Fruit fly (Drosophila melanogaster) whole organism, prepupa: Measurements from ENCODE around the gene mtTFB2.
A peak's percentile ranks its signal among the peaks of the same experiment; 100 is the strongest.

ENCODE experiments used
- Blimp-1 ChIP-seq: fragments of 200-800 bp; sonication (Bioruptor generic); optimal IDR thresholded peaks from 3 replicates; lab custom pipeline; 2017; ENCODE audit warnings: missing biosample characterization, missing genetic modification characterization, mild to moderate bottlenecking, moderate library complexity, missing genetic modification reagents
- CG10631 ChIP-seq: fragments of 200-800 bp; sonication (Bioruptor generic); optimal IDR thresholded peaks from 2 replicates; lab custom pipeline; 2016; ENCODE audit warnings: missing biosample characterization, missing genetic modification characterization
- CG11294 ChIP-seq: fragments of 200-800 bp; sonication (Bioruptor generic); IDR thresholded peaks from 2 replicates; pipeline ENCODE4 v1.3.6; 2022; ENCODE audit warnings: missing biosample characterization, missing genetic modification characterization
- CG11762 ChIP-seq: fragments of 200-800 bp; sonication (Bioruptor generic); optimal IDR thresholded peaks from 3 replicates; lab custom pipeline; 2016; ENCODE audit warnings: missing biosample characterization, missing genetic modification characterization; ENCODE audit not compliant: insufficient read depth
- CG16779 ChIP-seq: fragments of 200-800 bp; sonication (Bioruptor generic); optimal IDR thresholded peaks from 3 replicates; lab custom pipeline; 2017; ENCODE audit warnings: missing biosample characterization, mild to moderate bottlenecking, missing genetic modification characterization
- CG3032 ChIP-seq: fragments of 200-800 bp; optimal IDR thresholded peaks from 2 replicates; lab custom pipeline; 2019; ENCODE audit warnings: missing biosample characterization, mild to moderate bottlenecking, missing genetic modification characterization, moderate library complexity
- CG31627 ChIP-seq: fragments of 200-800 bp; sonication (Bioruptor generic); optimal IDR thresholded peaks from 3 replicates; lab custom pipeline; 2016; ENCODE audit warnings: missing biosample characterization, missing genetic modification characterization
- CG32006 ChIP-seq: fragments of 200-800 bp; sonication (Bioruptor generic); optimal IDR thresholded peaks from 3 replicates; lab custom pipeline; 2017; ENCODE audit warnings: missing biosample characterization, mild to moderate bottlenecking, missing genetic modification characterization
- CG34406 ChIP-seq: fragments of 200-800 bp; sonication (Bioruptor generic); optimal IDR thresholded peaks from 3 replicates; lab custom pipeline; 2016; ENCODE audit warnings: missing biosample characterization, missing genetic modification characterization
- CG3919 ChIP-seq: fragments of 200-800 bp; sonication (Bioruptor generic); optimal IDR thresholded peaks from 3 replicates; lab custom pipeline; 2016; ENCODE audit warnings: missing biosample characterization, missing genetic modification characterization
- CG6163 ChIP-seq: fragments of 200-800 bp; sonication (Bioruptor generic); IDR thresholded peaks from 3 replicates; pipeline ENCODE4 v1.3.6; 2022; ENCODE audit warnings: missing biosample characterization, missing genetic modification characterization
- CG6276 ChIP-seq: fragments of 200-800 bp; sonication (Bioruptor generic); optimal IDR thresholded peaks from 2 replicates; lab custom pipeline; 2017; ENCODE audit warnings: missing biosample characterization, mild to moderate bottlenecking, missing genetic modification characterization
- CG6792 ChIP-seq: fragments of 200-800 bp; sonication (Bioruptor generic); optimal IDR thresholded peaks from 3 replicates; lab custom pipeline; 2016; ENCODE audit warnings: missing biosample characterization, missing genetic modification characterization
- CG6808 ChIP-seq: fragments of 200-800 bp; sonication (Bioruptor generic); optimal IDR thresholded peaks from 3 replicates; lab custom pipeline; 2017; ENCODE audit warnings: missing biosample characterization, missing genetic modification characterization, mild to moderate bottlenecking, moderate library complexity, missing genetic modification reagents
- CG7368 ChIP-seq: fragments of 200-800 bp; sonication (Bioruptor generic); optimal IDR thresholded peaks from 3 replicates; lab custom pipeline; 2016; ENCODE audit warnings: missing biosample characterization, missing genetic modification characterization
- CG8119 ChIP-seq: fragments of 200-800 bp; sonication (Bioruptor generic); IDR thresholded peaks from 3 replicates; pipeline ENCODE4 v1.3.6; 2022; ENCODE audit warnings: missing biosample characterization, missing genetic modification characterization
- CG8319 ChIP-seq: fragments of 200-800 bp; sonication (Bioruptor generic); optimal IDR thresholded peaks from 3 replicates; lab custom pipeline; 2016; ENCODE audit warnings: missing biosample characterization, missing genetic modification characterization
- CG9139 ChIP-seq: fragments of 200-800 bp; sonication (Bioruptor generic); optimal IDR thresholded peaks from 3 replicates; lab custom pipeline; 2017; ENCODE audit warnings: missing biosample characterization, mild to moderate bottlenecking, missing genetic modification characterization
- Eip75B ChIP-seq: fragments of 200-800 bp; sonication (Bioruptor generic); optimal IDR thresholded peaks from 3 replicates; lab custom pipeline; 2016; ENCODE audit warnings: missing biosample characterization, missing genetic modification characterization
- Eip78C ChIP-seq: fragments of 200-800 bp; sonication (Bioruptor generic); peaks from one replicate; lab custom pipeline; 2016; ENCODE audit warnings: missing biosample characterization, missing genetic modification characterization
- Ets21C ChIP-seq: fragments of 200-800 bp; sonication (Bioruptor generic); optimal IDR thresholded peaks from 3 replicates; lab custom pipeline; 2016; ENCODE audit warnings: missing biosample characterization, missing genetic modification characterization
- Ets96B ChIP-seq: fragments of 200-800 bp; optimal IDR thresholded peaks from 2 replicates; lab custom pipeline; 2019; ENCODE audit warnings: missing biosample characterization, mild to moderate bottlenecking, missing genetic modification characterization, moderate library complexity
- Hr38 ChIP-seq: sonication (Bioruptor generic); optimal IDR thresholded peaks from 2 replicates; lab custom pipeline; 2016; ENCODE audit warnings: missing biosample characterization, missing genetic modification characterization
- Hr39 ChIP-seq: fragments of 200-800 bp; sonication (Bioruptor generic); optimal IDR thresholded peaks from 2 replicates; lab custom pipeline; 2016; ENCODE audit warnings: missing biosample characterization, missing genetic modification characterization
- Hr4 ChIP-seq: fragments of 200-800 bp; sonication (Bioruptor generic); optimal IDR thresholded peaks from 3 replicates; lab custom pipeline; 2016; ENCODE audit warnings: missing biosample characterization, missing genetic modification characterization
- Smox ChIP-seq: fragments of 200-800 bp; sonication (Bioruptor generic); optimal IDR thresholded peaks from 3 replicates; lab custom pipeline; 2016; ENCODE audit warnings: missing biosample characterization, missing genetic modification characterization
- Sox14 ChIP-seq: fragments of 200-800 bp; sonication (Bioruptor generic); optimal IDR thresholded peaks from 3 replicates; lab custom pipeline; 2016; ENCODE audit warnings: missing biosample characterization, missing genetic modification characterization
- Sox15 ChIP-seq: fragments of 200-800 bp; sonication (Bioruptor generic); optimal IDR thresholded peaks from 3 replicates; lab custom pipeline; 2016; ENCODE audit warnings: missing biosample characterization, missing genetic modification characterization
- achi ChIP-seq: fragments of 200-800 bp; sonication (Bioruptor generic); optimal IDR thresholded peaks from 3 replicates; lab custom pipeline; 2016; ENCODE audit warnings: missing biosample characterization, missing genetic modification characterization
- acj6 ChIP-seq: fragments of 200-800 bp; sonication (Bioruptor generic); optimal IDR thresholded peaks from 3 replicates; lab custom pipeline; 2016; ENCODE audit warnings: missing biosample characterization, missing genetic modification characterization
- cyc ChIP-seq: fragments of 200-800 bp; sonication (Bioruptor generic); optimal IDR thresholded peaks from 3 replicates; lab custom pipeline; 2016; ENCODE audit warnings: missing biosample characterization, missing genetic modification characterization
- dac ChIP-seq: fragments of 200-800 bp; sonication (Bioruptor generic); optimal IDR thresholded peaks from 2 replicates; lab custom pipeline; 2017; ENCODE audit warnings: missing biosample characterization, mild to moderate bottlenecking, missing genetic modification characterization
- dsx ChIP-seq: fragments of 200-800 bp; optimal IDR thresholded peaks from 3 replicates; lab custom pipeline; 2019; ENCODE audit warnings: missing biosample characterization, mild to moderate bottlenecking, missing genetic modification characterization, moderate library complexity; ENCODE audit not compliant: poor library complexity, severe bottlenecking
- esn ChIP-seq: fragments of 200-800 bp; sonication (Bioruptor generic); optimal IDR thresholded peaks from 2 replicates; lab custom pipeline; 2016; ENCODE audit warnings: missing biosample characterization, mild to moderate bottlenecking, missing genetic modification characterization, moderate library complexity
- fd59A ChIP-seq: fragments of 200-800 bp; sonication (Bioruptor generic); optimal IDR thresholded peaks from 2 replicates; lab custom pipeline; 2017; ENCODE audit warnings: missing biosample characterization, mild to moderate bottlenecking, missing genetic modification characterization, missing genetic modification reagents
- fd85E ChIP-seq: fragments of 200-800 bp; sonication (Bioruptor generic); optimal IDR thresholded peaks from 3 replicates; lab custom pipeline; 2016; ENCODE audit warnings: missing biosample characterization, missing genetic modification characterization
- fkh ChIP-seq: fragments of 200-800 bp; sonication (Bioruptor generic); optimal IDR thresholded peaks from 3 replicates; lab custom pipeline; 2017; ENCODE audit warnings: missing biosample characterization, mild to moderate bottlenecking, missing genetic modification characterization, moderate library complexity
- net ChIP-seq: fragments of 200-800 bp; sonication (Bioruptor generic); optimal IDR thresholded peaks from 3 replicates; lab custom pipeline; 2016; ENCODE audit warnings: missing biosample characterization, missing genetic modification characterization
- pdm3 ChIP-seq: fragments of 200-800 bp; sonication (Bioruptor generic); optimal IDR thresholded peaks from 3 replicates; lab custom pipeline; 2016; ENCODE audit warnings: missing biosample characterization, missing genetic modification characterization
- salr ChIP-seq, 2 experiments: fragments of 200-800 bp; sonication (Bioruptor generic); optimal IDR thresholded peaks; 3 replicates each; lab custom pipeline; 2016 to 2018; ENCODE audit warnings: missing biosample characterization in 2 of 2, missing genetic modification characterization in 2 of 2, mild to moderate bottlenecking in 1 of 2
- spab ChIP-seq: fragments of 200-800 bp; sonication (Bioruptor generic); optimal IDR thresholded peaks from 2 replicates; lab custom pipeline; 2017; ENCODE audit warnings: missing biosample characterization, mild to moderate bottlenecking, missing genetic modification characterization, missing genetic modification reagents
- ss ChIP-seq, 2 experiments: fragments of 200-800 bp; sonication (Bioruptor generic); optimal IDR thresholded peaks; 2 replicates in 1 of 2; 3 replicates in 1 of 2; lab custom pipeline; 2017 to 2018; ENCODE audit warnings: mild to moderate bottlenecking in 2 of 2, missing biosample characterization in 2 of 2, missing genetic modification characterization in 2 of 2, moderate library complexity in 1 of 2
- svp ChIP-seq: fragments of 200-800 bp; sonication (Bioruptor generic); peaks from one replicate; lab custom pipeline; 2016; ENCODE audit warnings: missing biosample characterization, missing genetic modification characterization
- topi ChIP-seq: fragments of 200-800 bp; sonication (Bioruptor generic); optimal IDR thresholded peaks from 3 replicates; lab custom pipeline; 2016; ENCODE audit warnings: missing biosample characterization, missing genetic modification characterization
- vri ChIP-seq: fragments of 200-800 bp; sonication (Bioruptor generic); optimal IDR thresholded peaks from 3 replicates; lab custom pipeline; 2016; ENCODE audit warnings: missing biosample characterization, mild to moderate bottlenecking, missing genetic modification characterization

Gene mtTFB2

DNA sequence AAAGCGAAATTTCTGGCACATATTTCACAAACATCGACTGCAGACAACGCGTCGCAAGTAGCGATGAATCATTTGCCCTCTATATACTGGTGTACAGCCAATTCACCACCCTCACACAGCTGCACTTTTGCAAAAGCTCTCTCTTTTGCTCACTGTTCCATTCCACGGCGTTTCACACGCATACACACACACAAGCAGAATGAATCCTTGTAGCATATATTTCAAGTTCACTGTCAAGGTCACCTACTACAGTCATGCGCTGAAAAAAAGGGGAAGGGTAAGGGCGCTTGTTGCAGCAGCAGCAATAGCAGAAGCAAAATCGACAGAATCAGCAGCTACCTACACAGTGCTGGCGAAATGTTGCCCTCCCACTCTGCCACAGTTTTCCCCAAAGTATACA, 35.3 kb downstream of the mtTFB2 start (continued):
- TF ChIP-seq acj6 (GFP tag; lab: Kevin White, UChicago), result no peak
- no peak for TF ChIP-seq svp (GFP tag; lab: Kevin White, UChicago)
- TF ChIP-seq CG16779 (tag; lab: Kevin White, UChicago), result no peak
- TF ChIP-seq spab (GFP tag; lab: Kevin White, UChicago), result no peak
- TF ChIP-seq Smox (GFP tag; lab: Kevin White, UChicago), result no peak
- no peak for TF ChIP-seq Eip78C (GFP tag; lab: Kevin White, UChicago)
- no peak for TF ChIP-seq CG8119 (GFP tag; lab: Robert Waterston, UW)
- no peak for TF ChIP-seq topi (GFP tag; lab: Kevin White, UChicago)
- TF ChIP-seq cyc (GFP tag; lab: Kevin White, UChicago), result no peak
- peak in 1 of 2 experiments; percentile 14 for TF ChIP-seq ss (GFP tag; optimal IDR thresholded peaks at IDR 0.05; lab: Kevin White, UChicago)
- no peak for TF ChIP-seq fkh (GFP tag; lab: Kevin White, UChicago)
- TF ChIP-seq CG6276 (GFP tag; lab: Kevin White, UChicago), result no peak
- no peak for TF ChIP-seq esn (GFP tag; lab: Kevin White, UChicago)
- no peak for TF ChIP-seq CG31627 (GFP tag; lab: Kevin White, UChicago)
- TF ChIP-seq CG11762 (GFP tag; lab: Kevin White, UChicago), result no peak
- no peak for TF ChIP-seq CG8319 (GFP tag; lab: Kevin White, UChicago)
- no peak for TF ChIP-seq CG6792 (GFP tag; lab: Kevin White, UChicago)
- TF ChIP-seq Blimp-1 (GFP tag; lab: Kevin White, UChicago), result no peak
- no peak for TF ChIP-seq pdm3 (GFP tag; lab: Kevin White, UChicago)
- TF ChIP-seq fd85E, result no peak
- TF ChIP-seq Hr38, result no peak
- TF ChIP-seq dac (GFP tag; lab: Kevin White, UChicago), result no peak
- TF ChIP-seq Ets21C (GFP tag; lab: Kevin White, UChicago), result no peak
- no peak for TF ChIP-seq dsx (GFP tag; lab: Kevin White, UChicago)
- TF ChIP-seq, all 60 proteins: peak for 8

DNA sequence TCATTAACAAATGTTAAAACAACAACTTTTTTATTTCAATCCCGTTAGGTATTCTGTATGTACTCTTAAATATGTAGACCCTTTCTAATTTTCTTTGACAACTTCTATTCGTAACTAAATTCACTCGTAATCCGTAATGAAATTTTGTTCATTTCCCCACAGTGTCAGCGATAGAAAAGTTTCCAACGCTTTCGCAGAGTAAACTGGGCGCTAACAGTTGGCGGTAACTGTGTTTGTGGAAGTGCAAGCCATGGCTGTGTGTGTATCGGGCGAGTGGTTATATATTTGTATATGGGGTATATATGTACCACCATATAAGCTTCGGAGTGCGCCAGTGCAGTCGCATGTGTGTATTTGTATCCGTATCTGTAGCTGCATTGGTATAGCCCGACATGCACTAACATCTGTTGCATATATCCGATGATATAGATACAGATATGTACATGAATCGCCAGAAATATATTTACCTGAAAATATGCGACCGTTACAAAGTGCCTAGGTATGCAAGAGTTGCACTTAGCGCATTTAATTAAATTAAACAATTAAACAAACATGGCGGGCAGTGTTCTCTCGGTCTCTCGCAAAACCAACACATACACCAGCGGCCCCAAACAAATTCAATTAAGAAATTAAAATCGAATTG, 36.2 kb downstream of the mtTFB2 start:
- TF ChIP-seq Blimp-1 (GFP tag; lab: Kevin White, UChicago) (no peak), CG34406 (GFP tag; lab: Kevin White, UChicago) (no peak), Hr4 (GFP tag; lab: Kevin White, UChicago) (peak; percentile 20), vri (GFP tag; lab: Kevin White, UChicago) (peak; percentile 42), CG8319 (GFP tag; lab: Kevin White, UChicago) (no peak), Ets96B (tag; lab: Kevin White, UChicago) (peak; percentile 19), dsx (GFP tag; lab: Kevin White, UChicago) (no peak), CG16779 (tag; lab: Kevin White, UChicago) (no peak), CG10631 (GFP tag; lab: Kevin White, UChicago) (peak; percentile 12), CG6163 (GFP tag; lab: Robert Waterston, UW) (0 out of 3 replicates have a peak, but pooled peaks have one; percentile 31), ss (GFP tag; optimal IDR thresholded peaks at IDR 0.05; lab: Kevin White, UChicago) (no peak), CG3919 (GFP tag; lab: Kevin White, UChicago) (no peak), Smox (GFP tag; lab: Kevin White, UChicago) (no peak), Eip78C (GFP tag; lab: Kevin White, UChicago) (peak; percentile 60), fd59A (GFP tag; lab: Kevin White, UChicago) (no peak), CG6808 (GFP tag; lab: Kevin White, UChicago) (peak; percentile 10), topi (GFP tag; lab: Kevin White, UChicago) (no peak), CG3032 (tag; lab: Kevin White, UChicago) (peak; percentile 21), Sox14 (GFP tag; lab: Kevin White, UChicago) (peak; percentile 23), svp (GFP tag; lab: Kevin White, UChicago) (peak; percentile 40), CG32006 (GFP tag; lab: Kevin White, UChicago) (peak; percentile 0), net (peak; percentile 13), spab (GFP tag; lab: Kevin White, UChicago) (no peak), CG11294 (GFP tag; lab: Robert Waterston, UW) (no peak), Hr39 (GFP tag; lab: Kevin White, UChicago) (peak; percentile 28), salr (GFP tag; optimal IDR thresholded peaks at IDR 0.05; lab: Kevin White, UChicago) (no peak), Sox15 (GFP tag; lab: Kevin White, UChicago) (peak; percentile 24), CG9139 (GFP tag; lab: Kevin White, UChicago) (no peak), CG31627 (GFP tag; lab: Kevin White, UChicago) (peak; percentile 27), fkh (GFP tag; lab: Kevin White, UChicago) (no peak), achi (GFP tag; lab: Kevin White, UChicago) (peak; percentile 0), Eip75B (GFP tag; lab: Kevin White, UChicago) (no peak), fd85E (no peak), cyc (GFP tag; lab: Kevin White, UChicago) (peak; percentile 33), CG7368 (no peak), Ets21C (GFP tag; lab: Kevin White, UChicago) (peak; percentile 8), CG6276 (GFP tag; lab: Kevin White, UChicago) (no peak), acj6 (GFP tag; lab: Kevin White, UChicago) (peak; percentile 4), esn (GFP tag; lab: Kevin White, UChicago) (peak; percentile 5)
